Worm (Caenorhabditis elegans): ENCODE results near the gene glr-8.

DNA sequence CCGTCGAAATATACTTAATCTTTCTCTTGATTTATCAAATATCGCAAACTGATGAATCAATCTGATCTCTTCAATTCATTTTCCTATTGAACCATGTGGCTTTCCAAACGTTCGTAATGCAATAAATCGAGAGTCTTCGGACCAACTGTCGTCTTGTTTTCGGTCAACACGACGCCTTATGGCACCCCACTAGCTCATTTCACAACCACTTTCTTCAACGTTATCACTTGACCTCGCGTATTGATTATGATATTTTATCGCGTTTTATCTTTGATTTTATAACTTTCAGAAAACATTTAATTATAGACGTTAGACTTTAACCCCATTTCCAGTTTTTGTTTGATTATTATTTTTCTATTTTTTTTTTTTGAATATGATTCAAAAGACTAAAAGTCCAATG is 4.0 kb downstream of the glr-8 start:
- TF ChIP-seq zag-1 (tag; optimal IDR thresholded peaks at IDR 0.05) (no peak), unc-62 (GFP tag; optimal IDR thresholded peaks at IDR 0.05) (no peak), nhr-25 (tag; optimal IDR thresholded peaks at IDR 0.05) (no peak), pha-4 (tag; optimal IDR thresholded peaks at IDR 0.05) (no peak), tbx-2 (tag; optimal IDR thresholded peaks at IDR 0.05) (no peak), mml-1 (tag; optimal IDR thresholded peaks at IDR 0.05) (no peak), elt-1 (tag; optimal IDR thresholded peaks at IDR 0.05) (no peak), egl-5 (tag; optimal IDR thresholded peaks at IDR 0.05) (peak; percentile 49), ceh-82 (tag; optimal IDR thresholded peaks at IDR 0.05) (no peak), nhr-77 (tag; optimal IDR thresholded peaks at IDR 0.05) (no peak), nhr-12 (tag; optimal IDR thresholded peaks at IDR 0.05) (no peak), fkh-10 (GFP tag; optimal IDR thresholded peaks at IDR 0.05) (no peak)

Measured in whole organism, L3 larva.